Worm (Caenorhabditis elegans): ENCODE data around the gene ZK354.2.

DNA sequence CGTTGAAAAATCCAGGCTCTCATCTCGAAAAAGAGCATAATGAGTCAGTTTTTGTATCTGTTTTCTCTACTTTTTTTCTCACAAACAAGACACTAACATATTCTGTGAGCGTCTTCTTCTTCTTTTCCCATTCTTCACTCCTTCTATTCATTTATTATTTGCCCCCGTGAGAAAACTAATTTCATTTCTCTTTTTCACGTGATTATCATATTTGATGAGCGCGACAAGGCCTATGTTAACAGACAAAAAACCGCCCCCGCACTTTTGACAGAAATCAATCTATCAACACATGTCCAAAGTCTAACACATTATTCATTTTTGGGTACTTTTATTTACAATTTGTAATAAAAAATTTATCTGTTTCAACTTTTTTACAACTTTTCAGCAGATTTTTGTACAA is 24.4 kb downstream of the ZK354.2 start:
- TF ChIP-seq ceh-39 (tag; optimal IDR thresholded peaks at IDR 0.05), result no peak
- TF ChIP-seq lsy-2 (tag; optimal IDR thresholded peaks at IDR 0.05), result no peak
- TF ChIP-seq tbx-8 (GFP tag; optimal IDR thresholded peaks at IDR 0.05), result no peak
- TF ChIP-seq snpc-4 (tag; optimal IDR thresholded peaks at IDR 0.05), result no peak
- TF ChIP-seq sptf-1 (tag; optimal IDR thresholded peaks at IDR 0.05), result no peak

Measured in whole organism, mixed stage, embryonic.